Worm (Caenorhabditis elegans) whole organism, young adult: ENCODE measurements around the gene emre-1.

Experiments used
- F23B12.7 ChIP-seq: sonication (generic microtip); optimal IDR thresholded peaks from 2 replicates; lab custom pipeline; 2017; ENCODE audit warnings: missing genetic modification characterization, mild to moderate bottlenecking, missing compliant biosample characterization, antibody characterized with exemption, moderate library complexity; ENCODE audit not compliant: insufficient read depth
- athp-1 ChIP-seq: sonication (generic microtip); optimal IDR thresholded peaks from 2 replicates; lab custom pipeline; 2017; ENCODE audit warnings: mild to moderate bottlenecking, missing genetic modification characterization, missing compliant biosample characterization
- him-1 ChIP-seq: sonication (generic microtip); optimal IDR thresholded peaks from 2 replicates; lab custom pipeline; 2016; ENCODE audit warnings: missing genotype, missing genetic modification reagents, missing genetic modification characterization, missing compliant biosample characterization
- lsl-1 ChIP-seq: fragments of 200-800 bp; sonication (Bioruptor generic); optimal IDR thresholded peaks from 2 replicates; lab custom pipeline; 2018; ENCODE audit warnings: mild to moderate bottlenecking, missing genetic modification characterization, moderate library complexity, missing compliant biosample characterization
- pha-4 ChIP-seq: fragments of 150-350 bp; sonication (generic microtip); optimal IDR thresholded peaks from 2 replicates; lab custom pipeline; 2014; ENCODE audit warnings: missing biosample characterization, missing genetic modification reagents, missing genetic modification characterization
- snpc-4 ChIP-seq, 5 experiments: fragments of 150-350 bp in 1 of 5; sonication (generic microtip) in 4 of 5; optimal IDR thresholded peaks; 2 replicates each; lab custom pipeline; 2014 to 2018; ENCODE audit warnings: missing genetic modification characterization in 5 of 5, missing biosample characterization in 3 of 5, antibody characterized with exemption in 2 of 5, mild to moderate bottlenecking in 2 of 5, missing compliant biosample characterization in 2 of 5, missing genotype in 2 of 5, moderate library complexity in 2 of 5, missing genetic modification reagents in 1 of 5
- somi-1 ChIP-seq: fragments of 200-800 bp; sonication (Bioruptor generic); optimal IDR thresholded peaks from 2 replicates; lab custom pipeline; 2018; ENCODE audit warnings: mild to moderate bottlenecking, missing genetic modification characterization, missing compliant biosample characterization
- ztf-22 ChIP-seq: fragments of 200-800 bp; sonication (Bioruptor generic); optimal IDR thresholded peaks from 2 replicates; lab custom pipeline; 2018; ENCODE audit warnings: mild to moderate bottlenecking, missing genetic modification characterization, moderate library complexity, missing compliant biosample characterization

ce11 chrX:14946464-14947354 is 32.8 kb upstream of the emre-1 start:
- no peak for TF ChIP-seq lsl-1 (GFP tag; lab: Kevin White, UChicago)
- no peak for TF ChIP-seq snpc-4 (GFP tag; optimal IDR thresholded peaks at IDR 0.05; lab: Kevin White, UChicago)
- peak in 2 of 4 experiments; percentile 6 to 23 for TF ChIP-seq snpc-4 (tag; optimal IDR thresholded peaks at IDR 0.05; lab: Kevin White, UChicago)
- no peak for TF ChIP-seq F23B12.7
- TF ChIP-seq ztf-22, result peak; percentile 49
- peak; percentile 12 for TF ChIP-seq somi-1
- TF ChIP-seq pha-4 (tag; lab: Kevin White, UChicago), result no peak
- TF ChIP-seq athp-1, result no peak
- TF ChIP-seq him-1 (tag; lab: Kevin White, UChicago), result no peak
